Fruit fly (Drosophila melanogaster): ENCODE measurements around the gene mtDNA-helicase.

mtDNA-helicase gene

DNA sequence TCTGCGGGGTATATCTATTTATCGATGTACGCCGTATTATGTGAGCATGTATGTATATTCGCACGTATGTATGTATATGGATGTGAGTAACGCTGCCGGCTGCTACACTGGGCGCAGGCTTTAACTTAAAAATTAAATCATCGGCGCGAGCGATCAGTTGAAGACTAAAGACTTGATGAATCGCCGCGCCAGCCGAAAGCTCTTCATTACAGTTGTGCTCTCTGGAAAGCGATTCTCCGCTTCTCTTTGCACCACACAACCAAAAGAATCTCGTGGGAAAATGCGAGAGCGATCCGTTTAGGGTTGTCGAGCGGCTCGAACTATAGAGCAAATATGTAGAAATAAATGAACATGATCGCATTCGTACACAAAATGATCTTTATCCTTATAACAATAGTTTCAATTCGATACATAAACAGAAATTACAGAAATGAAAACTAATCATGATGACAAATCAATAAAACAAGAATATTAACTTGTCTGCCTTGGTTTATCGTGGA, 15.3 kb upstream of the mtDNA-helicase start, which contains the start of gene CG13124:
Gene CG13124 (minus strand): TSS at position 166 of the 500 bp plus-strand sequence.
- peak; percentile 18 for TF ChIP-seq CG17801 (GFP tag; optimal IDR thresholded peaks at IDR 0.05; ENCODE audit: partially characterized antibody)

DNA sequence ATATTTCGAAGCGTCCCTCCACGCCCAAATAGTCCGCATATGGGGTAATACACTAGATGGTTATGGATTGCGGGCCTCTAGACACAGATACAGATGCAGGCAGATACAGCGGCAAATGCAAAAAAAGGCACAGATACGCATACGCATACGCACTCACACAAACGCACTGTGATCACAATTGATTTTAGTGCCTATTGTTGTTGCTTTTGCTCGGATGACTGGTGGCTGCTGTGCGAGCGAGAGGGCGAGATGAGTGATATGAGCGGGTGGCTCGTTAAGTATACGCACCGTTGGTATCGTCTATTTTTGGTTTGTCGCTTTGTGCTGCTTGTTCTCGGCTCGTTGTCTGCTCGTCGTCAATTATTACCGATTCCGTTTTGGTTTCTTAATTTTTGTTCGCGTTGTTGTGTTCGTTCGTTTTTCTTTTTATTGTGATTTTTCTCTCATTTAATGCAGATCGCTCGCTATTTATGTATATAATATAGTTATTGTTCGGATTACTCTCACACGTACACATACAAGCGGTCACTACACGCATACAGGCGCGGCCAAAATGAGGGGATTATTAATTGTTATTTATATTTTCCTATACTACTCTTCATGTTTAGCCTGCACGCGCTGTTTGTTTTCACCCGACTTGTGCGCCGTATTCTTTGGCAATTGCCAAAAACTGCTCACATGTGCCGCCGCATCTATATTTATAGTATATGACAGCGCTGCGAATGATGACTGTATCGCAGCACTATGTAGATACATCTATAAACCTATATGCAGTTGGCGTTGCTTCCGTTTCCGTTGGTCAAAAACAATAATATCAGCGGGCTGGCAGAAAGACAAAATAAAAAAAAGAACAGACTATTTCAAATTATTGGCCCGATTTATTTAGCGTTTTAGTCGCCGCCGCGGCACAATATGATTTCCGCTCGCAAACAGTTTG, 14.3 kb upstream of the mtDNA-helicase start:
- no peak for TF ChIP-seq CG17801 (GFP tag; optimal IDR thresholded peaks at IDR 0.05; ENCODE audit: partially characterized antibody)

DNA sequence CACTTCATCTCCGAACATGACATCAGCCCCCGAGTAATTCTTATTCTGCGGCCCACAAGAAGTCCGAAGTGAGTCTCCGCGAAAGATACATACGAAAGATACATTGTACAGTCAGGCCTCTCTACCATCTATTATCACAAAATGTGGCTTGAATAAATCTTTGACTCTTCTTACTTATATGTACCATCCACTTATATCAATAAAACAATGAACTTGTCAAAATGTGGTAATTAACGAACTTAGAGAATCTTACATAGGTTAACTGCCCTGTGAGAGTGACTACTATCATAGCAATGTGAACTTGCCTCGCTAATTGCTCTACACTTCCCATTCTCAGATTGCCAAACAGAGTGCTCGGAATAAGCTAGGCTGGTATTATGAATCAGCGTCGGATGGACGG, 13.4 kb upstream of the mtDNA-helicase start:
- TF ChIP-seq CG17801 (GFP tag; optimal IDR thresholded peaks at IDR 0.05; ENCODE audit: partially characterized antibody): no peak

DNA sequence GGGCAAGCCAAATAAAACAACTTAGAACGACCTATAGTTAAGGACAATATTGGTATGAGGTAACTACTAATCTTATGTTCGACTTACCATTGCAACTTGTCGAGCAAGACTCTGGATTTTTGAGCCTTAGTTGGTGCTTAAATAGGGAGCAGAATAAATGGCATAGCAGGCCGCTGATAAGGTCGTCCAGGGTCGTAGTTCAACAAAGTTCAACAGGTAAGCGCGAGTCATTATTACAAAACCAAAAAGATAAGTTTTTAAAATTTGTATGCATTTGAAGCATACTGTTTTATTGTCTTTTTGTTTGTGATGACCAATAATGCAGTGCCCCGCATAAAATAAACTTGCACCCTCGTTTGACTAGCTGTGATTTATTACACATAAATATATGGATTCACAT, 9.8 kb upstream of the mtDNA-helicase start, which contains the start of gene Muc30E:
Gene Muc30E (minus strand): TSS at position 101 of the 400 bp plus-strand sequence.
- TF ChIP-seq CG17801 (GFP tag; optimal IDR thresholded peaks at IDR 0.05; ENCODE audit: partially characterized antibody): no peak

DNA sequence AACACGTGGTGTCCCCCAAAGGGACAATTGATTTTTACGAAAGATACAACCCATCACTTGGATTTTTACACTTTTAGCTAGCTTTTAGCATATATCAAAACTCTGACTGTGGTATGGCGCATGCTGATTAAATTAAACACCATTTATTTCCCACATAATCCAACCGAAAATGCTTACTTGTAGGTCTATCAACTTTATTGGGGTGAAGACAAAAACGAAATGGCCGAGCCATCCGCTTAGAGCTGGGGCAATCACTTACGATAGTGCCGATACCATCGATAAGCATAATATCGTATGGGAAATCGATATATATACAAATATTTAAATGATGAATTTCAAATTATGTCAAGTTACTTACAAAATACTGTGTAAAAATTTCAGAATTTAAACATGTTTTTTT, 4.0 kb upstream of the mtDNA-helicase start, which contains the start of gene RpS2:
Gene RpS2 (minus strand): TSS at position 257 of the 400 bp plus-strand sequence.
- peak; percentile 44 for TF ChIP-seq CG17801 (GFP tag; optimal IDR thresholded peaks at IDR 0.05; ENCODE audit: partially characterized antibody)

DNA sequence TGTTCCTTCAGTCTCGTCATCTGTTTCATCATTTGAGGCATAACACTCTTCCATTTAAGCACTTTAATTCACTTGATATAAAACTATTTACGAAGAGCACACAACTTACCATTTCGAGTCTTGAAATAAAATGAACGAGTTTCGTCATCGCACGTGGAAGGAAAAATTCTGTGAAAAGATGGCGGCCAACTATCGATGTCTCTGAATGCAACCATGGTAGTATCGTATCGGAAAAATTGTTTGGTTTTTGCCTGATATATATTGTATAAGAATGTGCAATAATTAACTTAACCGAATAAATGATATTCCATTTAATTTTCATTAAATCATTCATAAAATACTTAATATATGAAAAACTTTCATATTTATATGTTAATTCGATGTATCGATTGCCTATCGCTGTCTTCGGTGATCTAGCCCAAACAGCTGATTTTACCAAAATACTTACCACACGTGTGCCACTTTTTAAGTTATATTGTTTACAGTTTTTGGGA, 1.7 kb upstream of the mtDNA-helicase start, which contains the start of gene Bka:
Gene Bka (plus strand): TSS at position 417 of the 494 bp plus-strand sequence.
- TF ChIP-seq CG17801 (GFP tag; optimal IDR thresholded peaks at IDR 0.05; ENCODE audit: partially characterized antibody): peak; percentile 86

DNA sequence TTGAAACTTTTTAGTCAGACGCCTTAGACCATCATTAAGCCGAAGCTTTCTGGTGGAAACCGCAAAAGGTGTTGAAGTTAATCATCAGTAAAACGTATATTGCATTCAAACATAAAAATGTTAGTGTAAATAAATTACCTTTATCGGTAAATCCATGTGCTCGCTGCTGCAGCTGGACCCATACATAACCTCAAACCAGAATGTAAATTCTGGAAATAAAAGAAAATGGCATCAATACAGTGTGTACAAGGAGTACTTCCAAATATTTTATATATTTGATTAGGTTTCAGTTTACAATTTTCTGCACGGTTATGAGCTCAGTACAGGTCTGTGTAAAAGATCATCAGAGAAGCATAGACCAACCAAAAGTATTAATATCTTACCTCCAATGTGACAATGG, 947 bp upstream of the mtDNA-helicase start:
- no peak for TF ChIP-seq CG17801 (GFP tag; optimal IDR thresholded peaks at IDR 0.05; ENCODE audit: partially characterized antibody)

DNA sequence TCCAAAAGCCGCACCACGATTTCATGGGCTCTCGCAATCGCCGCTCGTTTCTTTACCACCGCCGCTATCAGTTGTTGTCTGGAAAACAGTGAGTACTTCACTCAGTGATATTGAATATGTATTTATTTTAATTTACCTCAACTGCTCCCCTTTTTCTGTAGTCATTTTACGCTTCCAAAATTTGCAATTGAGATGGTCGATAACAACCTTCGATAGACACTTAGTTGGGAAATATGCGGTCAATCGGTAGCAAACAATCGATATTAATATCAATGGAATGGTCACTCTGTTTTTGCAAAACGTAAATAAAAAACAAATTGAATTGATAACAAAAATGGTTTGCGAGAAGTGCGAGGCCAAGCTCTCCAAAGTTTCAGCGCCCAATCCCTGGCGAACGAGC, 2.7 kb downstream of the mtDNA-helicase start, which contains the start of the genes CG34183 and CG4537:
Gene CG34183 (minus strand): TSS at position 197 of the 400 bp plus-strand sequence.
Gene CG4537 (plus strand): TSS at position 310 of the 400 bp plus-strand sequence.
- TF ChIP-seq CG17801 (GFP tag; optimal IDR thresholded peaks at IDR 0.05; ENCODE audit: partially characterized antibody): peak; percentile 71

DNA sequence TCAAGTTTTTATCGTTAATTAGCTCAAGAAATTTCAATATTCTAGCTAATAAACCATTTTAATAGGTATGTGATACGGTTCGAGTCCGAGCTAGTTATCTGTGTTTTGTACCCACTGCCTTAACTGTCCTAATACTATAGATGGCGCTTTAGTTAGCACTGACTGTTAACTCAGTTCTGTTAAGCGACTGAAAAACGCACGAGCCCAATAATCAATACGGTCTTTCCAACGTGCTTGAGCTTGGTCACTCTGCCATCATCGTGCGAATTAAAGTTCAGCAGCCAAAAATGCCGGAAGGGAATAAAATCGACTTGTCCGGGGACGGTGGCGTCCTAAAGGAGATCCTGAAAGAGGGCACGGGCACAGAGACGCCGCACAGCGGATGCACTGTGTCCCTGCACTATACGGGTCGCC, 5.4 kb downstream of the mtDNA-helicase start, which contains the start of gene Fkbp59:
Gene Fkbp59 (plus strand): TSS at position 150 of the 414 bp plus-strand sequence.
- TF ChIP-seq CG17801 (GFP tag; optimal IDR thresholded peaks at IDR 0.05; ENCODE audit: partially characterized antibody): no peak

DNA sequence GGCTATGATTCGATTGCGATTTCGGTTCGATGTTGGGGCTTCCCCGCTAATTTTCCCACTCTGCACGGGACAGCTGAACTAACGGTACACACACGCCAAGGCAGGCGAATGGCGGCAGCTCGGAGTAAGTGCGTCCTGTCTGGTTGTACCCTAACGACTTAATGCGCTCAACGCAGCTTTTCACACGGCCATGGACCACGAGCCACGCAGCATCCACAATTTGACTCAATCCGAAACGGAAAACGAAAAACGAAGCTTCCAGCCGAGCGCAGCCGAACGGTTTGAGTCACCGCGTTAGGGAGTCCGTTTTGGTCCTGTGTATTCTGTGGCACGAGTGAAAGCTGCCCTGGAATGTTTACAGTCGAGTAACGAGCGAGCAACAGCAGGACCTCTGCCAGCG, 7.2 kb downstream of the mtDNA-helicase start, which contains the start of gene nAChRalpha6:
Gene nAChRalpha6 (minus strand): TSS at position 165 of the 400 bp plus-strand sequence.
- TF ChIP-seq CG17801 (GFP tag; optimal IDR thresholded peaks at IDR 0.05; ENCODE audit: partially characterized antibody): no peak

DNA sequence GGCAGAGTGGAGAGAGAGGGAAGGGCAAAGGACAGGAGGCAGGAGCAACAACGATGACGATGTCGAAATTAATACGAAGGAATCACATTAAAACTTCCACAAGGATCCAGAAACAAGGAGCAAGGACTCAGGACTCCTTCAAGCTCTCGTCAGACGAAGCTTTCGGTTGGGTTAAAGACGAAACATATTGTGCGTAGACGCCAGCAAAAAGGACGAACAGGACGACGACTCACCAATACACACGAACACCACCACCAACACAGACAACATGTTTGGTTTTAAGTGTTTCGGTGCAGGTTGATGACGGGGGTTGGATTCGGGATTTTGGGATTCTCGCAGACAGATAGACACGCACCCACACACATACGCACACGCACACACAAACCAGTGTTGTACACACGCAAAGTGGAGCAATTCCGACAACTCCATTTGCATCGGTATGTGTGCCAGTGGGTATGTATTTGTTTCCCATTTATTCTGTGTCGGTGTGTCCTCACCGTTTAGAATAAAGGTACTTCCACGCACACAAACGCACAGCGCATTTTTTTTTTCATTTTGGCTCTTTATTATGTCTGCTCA, 10.8 kb downstream of the mtDNA-helicase start:
- no peak for TF ChIP-seq CG17801 (GFP tag; optimal IDR thresholded peaks at IDR 0.05; ENCODE audit: partially characterized antibody)

DNA sequence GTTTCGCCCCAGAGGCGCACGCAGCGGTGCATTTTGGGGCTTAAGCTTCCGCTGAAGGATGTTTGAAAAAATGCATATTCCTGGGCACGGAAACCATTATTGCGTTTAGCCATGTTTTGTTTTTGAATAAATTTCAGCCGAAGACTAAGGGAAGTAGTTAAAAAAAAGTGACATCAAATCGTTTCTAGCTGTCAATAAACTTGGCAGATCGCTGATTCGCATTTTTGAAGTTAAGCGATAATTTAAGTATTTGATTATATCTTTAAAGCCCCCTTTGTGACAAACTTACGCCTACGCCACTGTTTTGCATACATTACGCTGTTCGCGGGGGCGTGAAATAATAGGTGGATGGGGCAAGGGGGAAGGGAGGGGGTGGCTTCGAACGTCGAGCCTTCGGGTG, 28.9 kb downstream of the mtDNA-helicase start:
- TF ChIP-seq CG17801 (GFP tag; optimal IDR thresholded peaks at IDR 0.05; ENCODE audit: partially characterized antibody): no peak

DNA sequence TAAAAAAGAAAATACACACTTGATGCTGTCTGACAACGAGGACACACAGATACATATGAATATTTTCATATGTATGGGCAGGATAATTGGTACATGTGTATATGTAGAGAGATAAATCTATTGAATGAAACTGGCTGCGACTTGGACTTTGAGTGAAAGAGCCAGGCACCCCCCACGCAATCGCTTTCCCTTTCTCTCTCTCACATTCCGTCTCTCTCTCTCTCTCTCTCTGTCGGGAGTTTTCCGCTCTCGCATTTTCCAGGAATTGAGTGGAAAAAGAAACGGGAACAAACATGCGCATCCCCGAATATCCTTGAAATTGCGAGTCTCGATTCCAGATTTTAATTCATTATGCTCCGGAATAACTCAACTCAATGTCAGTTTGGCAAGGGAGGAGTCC, 29.8 kb downstream of the mtDNA-helicase start:
- TF ChIP-seq CG17801 (GFP tag; optimal IDR thresholded peaks at IDR 0.05; ENCODE audit: partially characterized antibody): no peak

DNA sequence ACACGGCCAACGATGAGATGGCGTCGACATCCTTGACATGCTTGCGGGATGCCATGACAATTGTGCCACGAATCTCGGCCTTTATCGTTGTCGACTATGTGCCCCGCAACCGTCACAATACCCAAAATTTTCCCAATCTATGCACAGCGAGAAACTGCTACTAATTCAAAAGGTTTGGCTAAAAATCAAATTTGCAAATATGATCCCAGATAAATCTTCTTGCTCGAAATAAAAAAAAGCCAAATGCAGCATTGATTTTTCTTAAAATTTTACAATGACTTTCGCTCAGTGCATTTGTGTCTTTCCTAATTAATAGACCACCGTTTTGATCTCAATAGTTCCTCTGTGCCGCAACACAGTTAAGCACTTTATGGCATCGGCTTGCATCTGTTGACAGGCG, 30.3 kb downstream of the mtDNA-helicase start:
- TF ChIP-seq CG17801 (GFP tag; optimal IDR thresholded peaks at IDR 0.05; ENCODE audit: partially characterized antibody): no peak

DNA sequence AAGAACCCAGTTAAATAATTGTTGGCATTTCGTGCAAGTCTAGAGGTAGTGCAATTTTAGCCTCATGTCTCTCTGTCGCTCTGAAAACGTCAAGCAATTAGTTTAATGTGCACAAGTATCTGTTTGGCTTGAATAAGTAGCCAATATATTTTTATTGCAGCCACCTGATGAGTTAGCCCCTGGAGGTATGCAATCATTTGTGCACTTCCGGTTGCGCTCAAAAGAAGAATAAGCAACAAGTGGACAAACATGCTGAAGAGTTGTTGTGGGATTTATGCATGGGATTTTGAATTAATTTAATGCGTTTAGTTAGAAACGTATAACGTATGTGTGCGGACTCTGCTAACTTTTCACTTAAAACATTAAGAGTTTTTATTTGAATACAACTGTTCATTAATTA, 42.5 kb downstream of the mtDNA-helicase start:
- TF ChIP-seq CG17801 (GFP tag; optimal IDR thresholded peaks at IDR 0.05; ENCODE audit: partially characterized antibody): no peak
